Worm (Caenorhabditis elegans) whole organism, L2 larva: ENCODE measurements around the gene gar-2.
A peak's percentile ranks its signal among the peaks of the same experiment; 100 is the strongest.

ENCODE experiments used
- blmp-1 ChIP-seq: sonication (generic microtip); optimal IDR thresholded peaks from 2 replicates; lab custom pipeline; 2017; ENCODE audit warnings: missing genetic modification characterization, mild to moderate bottlenecking, missing compliant biosample characterization, antibody characterized with exemption, moderate library complexity; ENCODE audit not compliant: insufficient read depth
- dmd-4 ChIP-seq: sonication (generic microtip); optimal IDR thresholded peaks from 2 replicates; lab custom pipeline; 2017; ENCODE audit warnings: missing biosample characterization, missing genetic modification characterization
- mdl-1 ChIP-seq, 2 experiments: fragments of 150-350 bp in 1 of 2; sonication (generic microtip) in 1 of 2; optimal IDR thresholded peaks; 2 replicates each; lab custom pipeline; 2017; ENCODE audit warnings: missing biosample characterization in 2 of 2, missing genetic modification characterization in 2 of 2
- nhr-77 ChIP-seq: fragments of 150-350 bp; optimal IDR thresholded peaks from 2 replicates; lab custom pipeline; 2014; ENCODE audit warnings: missing biosample characterization, missing genetic modification characterization
- peb-1 ChIP-seq: fragments of 150-350 bp; optimal IDR thresholded peaks from 2 replicates; lab custom pipeline; 2014; ENCODE audit warnings: missing biosample characterization, missing genetic modification characterization
- snpc-4 ChIP-seq: fragments of 150-350 bp; optimal IDR thresholded peaks from 2 replicates; lab custom pipeline; 2014; ENCODE audit warnings: missing biosample characterization, missing genetic modification characterization
- unc-39 ChIP-seq: fragments of 150-350 bp; optimal IDR thresholded peaks from 2 replicates; lab custom pipeline; 2014; ENCODE audit warnings: missing biosample characterization, missing genetic modification characterization
- unc-62 ChIP-seq: fragments of 150-350 bp; optimal IDR thresholded peaks from 2 replicates; lab custom pipeline; 2014; ENCODE audit warnings: missing biosample characterization, missing genetic modification reagents, missing genetic modification characterization
- ztf-4 ChIP-seq: fragments of 150-350 bp; optimal IDR thresholded peaks from 2 replicates; lab custom pipeline; 2014; ENCODE audit warnings: missing biosample characterization, missing genetic modification characterization

DNA sequence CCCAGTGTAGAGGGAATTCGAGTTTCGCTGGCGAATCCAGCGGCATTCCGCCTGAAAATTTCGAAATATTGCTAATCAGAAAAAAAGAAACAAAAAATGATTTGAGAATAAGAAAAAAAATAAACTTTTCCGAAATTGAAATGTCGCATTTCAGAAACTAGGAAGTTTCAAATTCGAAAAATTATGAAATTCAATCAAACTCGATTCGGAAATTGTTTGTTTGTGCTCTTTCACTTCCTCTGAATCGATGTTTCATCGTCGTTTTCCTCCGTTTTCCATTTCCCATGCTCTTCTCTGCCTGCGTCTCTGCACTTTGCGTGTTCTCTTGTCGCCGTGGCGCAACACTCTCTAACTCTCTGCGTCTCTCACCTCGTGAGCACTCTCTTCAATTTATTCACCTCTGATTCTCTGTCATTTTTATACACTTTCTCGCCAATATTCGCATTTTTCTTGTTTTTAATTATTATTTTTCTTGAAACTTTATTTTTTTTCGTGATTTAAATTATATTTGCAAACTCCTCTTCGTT, 30.8 kb upstream of the gar-2 start, which contains the start of gene C18F10.7:
- peak; percentile 25 for TF ChIP-seq snpc-4 (tag; lab: Kevin White, UChicago)
- no peak for TF ChIP-seq nhr-77 (tag; lab: Kevin White, UChicago)
- TF ChIP-seq unc-39: no peak
- TF ChIP-seq mdl-1 (tag; optimal IDR thresholded peaks at IDR 0.05; lab: Kevin White, UChicago): peak; percentile 85 to 90
- no peak for TF ChIP-seq dmd-4 (tag; lab: Kevin White, UChicago)
- no peak for TF ChIP-seq blmp-1 (tag; lab: Kevin White, UChicago)
- TF ChIP-seq ztf-4 (tag; lab: Kevin White, UChicago): no peak
- TF ChIP-seq peb-1 (tag; lab: Kevin White, UChicago): no peak
- no peak for TF ChIP-seq unc-62 (GFP tag; lab: Kevin White, UChicago)
